Worm (Caenorhabditis elegans) whole organism, L1 larva: Measurements from ENCODE around the gene puf-7.
A peak's percentile ranks its signal among the peaks of the same experiment; 100 is the strongest.

ENCODE experiments used
- C04F5.9 ChIP-seq: sonication (generic microtip); optimal IDR thresholded peaks from 2 replicates; lab custom pipeline; 2016; ENCODE audit warnings: missing genetic modification characterization, missing compliant biosample characterization
- C16A3.4 ChIP-seq: fragments of 150-350 bp; optimal IDR thresholded peaks from 2 replicates; lab custom pipeline; 2014; ENCODE audit warnings: missing biosample characterization, missing genetic modification characterization
- C34B4.2 ChIP-seq: sonication (generic microtip); optimal IDR thresholded peaks from 2 replicates; lab custom pipeline; 2017; ENCODE audit warnings: mild to moderate bottlenecking, missing genetic modification characterization, missing compliant biosample characterization
- F16B12.6 ChIP-seq: fragments of 150-350 bp; optimal IDR thresholded peaks from 2 replicates; lab custom pipeline; 2014; ENCODE audit warnings: missing biosample characterization, missing genetic modification characterization
- Y116A8C.19 ChIP-seq: sonication (generic microtip); optimal IDR thresholded peaks from 2 replicates; lab custom pipeline; 2016; ENCODE audit warnings: missing compliant biosample characterization, missing genetic modification characterization, borderline replicate concordance
- ceh-63 ChIP-seq: fragments of 200-800 bp; sonication (Bioruptor generic); optimal IDR thresholded peaks from 2 replicates; lab custom pipeline; 2018; ENCODE audit warnings: mild to moderate bottlenecking, missing genetic modification characterization, missing compliant biosample characterization
- ceh-88 ChIP-seq: fragments of 200-800 bp; sonication (Bioruptor generic); IDR thresholded peaks from 2 replicates; pipeline ENCODE4 v1.3.6; 2022; ENCODE audit warnings: missing genetic modification characterization, missing compliant biosample characterization
- ces-1 ChIP-seq: fragments of 150-350 bp; optimal IDR thresholded peaks from 2 replicates; lab custom pipeline; 2014; ENCODE audit warnings: missing biosample characterization, missing genetic modification reagents, missing genetic modification characterization
- dsc-1 ChIP-seq: sonication (generic microtip); optimal IDR thresholded peaks from 2 replicates; lab custom pipeline; 2016; ENCODE audit warnings: mild to moderate bottlenecking, missing genetic modification characterization, missing compliant biosample characterization
- efl-1 ChIP-seq, 4 experiments: fragments of 150-350 bp; optimal IDR thresholded peaks in 3 of 4; peaks in 1 of 4; 1 replicate in 1 of 4; 2 replicates in 3 of 4; lab custom pipeline; 2014; ENCODE audit warnings: missing biosample characterization in 2 of 4, missing genetic modification characterization in 2 of 4, missing genetic modification reagents in 2 of 4
- egl-13 ChIP-seq: sonication (generic microtip); optimal IDR thresholded peaks from 2 replicates; lab custom pipeline; 2016; ENCODE audit warnings: missing genotype, missing genetic modification reagents, missing genetic modification characterization, missing compliant biosample characterization
- ets-5 ChIP-seq: fragments of 200-800 bp; sonication (Bioruptor generic); IDR thresholded peaks from 2 replicates; pipeline ENCODE4 v1.3.6; 2022; ENCODE audit warnings: missing genetic modification characterization, missing compliant biosample characterization
- fos-1 ChIP-seq: fragments of 150-350 bp; optimal IDR thresholded peaks from 2 replicates; lab custom pipeline; 2014; ENCODE audit warnings: missing biosample characterization, missing genetic modification characterization
- hlh-17 ChIP-seq: fragments of 200-800 bp; sonication (Bioruptor generic); optimal IDR thresholded peaks from 2 replicates; lab custom pipeline; 2018; ENCODE audit warnings: missing genetic modification characterization, mild to moderate bottlenecking, missing compliant biosample characterization, moderate library complexity, borderline replicate concordance
- irx-1 ChIP-seq: sonication (generic microtip); optimal IDR thresholded peaks from 2 replicates; lab custom pipeline; 2016; ENCODE audit warnings: missing genetic modification characterization, missing compliant biosample characterization
- lin-13 ChIP-seq: fragments of 150-350 bp; optimal IDR thresholded peaks from 2 replicates; lab custom pipeline; 2014; ENCODE audit warnings: missing biosample characterization, missing genetic modification reagents, missing genetic modification characterization
- lin-14 ChIP-seq: fragments of 200-800 bp; sonication (Bioruptor generic); optimal IDR thresholded peaks from 2 replicates; lab custom pipeline; 2018; ENCODE audit warnings: mild to moderate bottlenecking, missing genetic modification characterization, moderate library complexity, missing compliant biosample characterization
- lin-39 ChIP-seq: fragments of 150-350 bp; optimal IDR thresholded peaks from 2 replicates; lab custom pipeline; 2014; ENCODE audit warnings: missing biosample characterization, missing genetic modification reagents, missing genetic modification characterization
- lir-3 ChIP-seq: sonication (generic microtip); optimal IDR thresholded peaks from 2 replicates; lab custom pipeline; 2016; ENCODE audit warnings: mild to moderate bottlenecking, missing genetic modification characterization, moderate library complexity, missing compliant biosample characterization; ENCODE audit not compliant: poor library complexity
- mdl-1 ChIP-seq, 2 experiments: fragments of 150-350 bp; optimal IDR thresholded peaks; 2 replicates each; lab custom pipeline; 2014 to 2017; ENCODE audit warnings: missing biosample characterization in 2 of 2, missing genetic modification characterization in 2 of 2, inconsistent platforms in 1 of 2
- nhr-11 ChIP-seq: fragments of 150-350 bp; optimal IDR thresholded peaks from 2 replicates; lab custom pipeline; 2014; ENCODE audit warnings: missing biosample characterization, missing genetic modification characterization
- nhr-12 ChIP-seq: sonication (generic microtip); optimal IDR thresholded peaks from 2 replicates; lab custom pipeline; 2017; ENCODE audit warnings: missing biosample characterization, missing genetic modification characterization
- nhr-19 ChIP-seq: fragments of 200-800 bp; sonication (Bioruptor generic); conservative IDR thresholded peaks from 2 replicates; pipeline ENCODE4 v1.3.6; 2022; ENCODE audit warnings: missing genetic modification characterization, missing compliant biosample characterization
- nhr-85 ChIP-seq: sonication (generic microtip); peaks from one replicate; lab custom pipeline; 2016; ENCODE audit warnings: missing genetic modification characterization, inconsistent platforms, missing compliant biosample characterization
- pag-3 ChIP-seq: sonication (generic microtip); optimal IDR thresholded peaks from 2 replicates; lab custom pipeline; 2017; ENCODE audit warnings: missing genetic modification characterization, mild to moderate bottlenecking, missing compliant biosample characterization, antibody characterized with exemption, borderline replicate concordance; ENCODE audit not compliant: insufficient read depth
- snpc-4 ChIP-seq: fragments of 150-350 bp; optimal IDR thresholded peaks from 2 replicates; lab custom pipeline; 2014; ENCODE audit warnings: missing biosample characterization, missing genetic modification characterization
- snu-23 ChIP-seq: sonication (generic microtip); optimal IDR thresholded peaks from 2 replicates; lab custom pipeline; 2016; ENCODE audit warnings: missing genetic modification characterization, missing compliant biosample characterization
- sox-4 ChIP-seq: sonication (generic microtip); optimal IDR thresholded peaks from 2 replicates; lab custom pipeline; 2016; ENCODE audit warnings: missing genetic modification characterization, missing compliant biosample characterization
- sptf-1 ChIP-seq: fragments of 150-350 bp; optimal IDR thresholded peaks from 2 replicates; lab custom pipeline; 2014; ENCODE audit warnings: missing biosample characterization, missing genetic modification characterization
- tbx-2 ChIP-seq: sonication (generic microtip); optimal IDR thresholded peaks from 2 replicates; lab custom pipeline; 2016; ENCODE audit warnings: missing genetic modification characterization, missing compliant biosample characterization
- unc-62 ChIP-seq: fragments of 150-350 bp; optimal IDR thresholded peaks from 2 replicates; lab custom pipeline; 2014; ENCODE audit warnings: missing biosample characterization, missing genetic modification reagents, missing genetic modification characterization
- xbp-1 ChIP-seq: sonication (generic microtip); optimal IDR thresholded peaks from 2 replicates; lab custom pipeline; 2016; ENCODE audit warnings: missing genetic modification characterization, missing compliant biosample characterization
- ztf-4 ChIP-seq: fragments of 150-350 bp; optimal IDR thresholded peaks from 2 replicates; lab custom pipeline; 2014; ENCODE audit warnings: missing biosample characterization, missing genetic modification characterization

puf-7 gene

DNA sequence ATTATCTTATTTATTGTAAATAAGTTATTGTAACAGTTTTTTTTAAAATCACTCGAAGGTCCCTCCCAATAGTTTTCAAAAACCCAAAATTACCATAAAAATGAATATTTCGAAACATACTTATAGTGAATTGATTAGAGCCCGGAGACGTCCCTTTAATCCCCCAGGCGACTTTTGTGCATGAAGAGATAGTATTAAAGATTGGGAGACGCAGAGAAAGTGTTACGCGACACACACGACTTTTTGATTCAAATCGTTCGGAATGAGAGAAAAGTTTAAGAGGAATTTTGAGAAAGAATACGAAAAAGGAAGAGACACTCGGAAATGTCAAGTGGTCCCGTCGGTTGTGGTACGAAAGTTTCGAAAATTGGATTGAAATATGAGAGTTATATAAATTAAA lies 6.6 kb downstream of the puf-7 start:
- no peak for TF ChIP-seq ceh-88 (GFP tag; lab: Robert Waterston, UW)
- TF ChIP-seq, all 84 proteins: peak for 0

DNA sequence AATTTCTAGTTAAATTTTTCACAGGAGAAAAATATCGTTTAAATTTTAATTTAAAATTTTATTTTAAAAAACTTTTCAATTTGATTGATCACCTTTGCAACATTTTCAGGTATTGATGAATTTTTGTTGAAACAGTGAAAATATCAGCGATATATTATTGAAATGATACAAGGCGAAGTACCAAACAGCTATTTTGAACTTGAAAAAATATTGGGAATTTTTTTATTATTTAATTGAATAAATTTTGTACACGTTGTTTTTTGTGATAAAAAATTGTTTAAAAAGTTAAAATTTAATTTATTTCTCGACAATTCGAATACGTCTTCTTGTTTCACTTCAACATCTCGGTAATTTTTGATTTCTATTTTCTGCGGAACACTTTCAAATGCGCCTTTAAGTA lies 7.2 kb downstream of the puf-7 start, which contains the start of gene B0273.1:
B0273.1 (plus strand) TSS at position 301 of the 400 bp plus-strand sequence.
- TF ChIP-seq xbp-1 (tag; lab: Kevin White, UChicago) (no peak), unc-62 (GFP tag; lab: Kevin White, UChicago) (no peak), hlh-17 (no peak), nhr-85 (tag; lab: Kevin White, UChicago) (no peak), pag-3 (tag; lab: Kevin White, UChicago) (no peak), sox-4 (tag; lab: Kevin White, UChicago) (no peak), lin-13 (GFP tag; lab: Kevin White, UChicago) (no peak), Y116A8C.19 (tag; lab: Kevin White, UChicago) (no peak)

DNA sequence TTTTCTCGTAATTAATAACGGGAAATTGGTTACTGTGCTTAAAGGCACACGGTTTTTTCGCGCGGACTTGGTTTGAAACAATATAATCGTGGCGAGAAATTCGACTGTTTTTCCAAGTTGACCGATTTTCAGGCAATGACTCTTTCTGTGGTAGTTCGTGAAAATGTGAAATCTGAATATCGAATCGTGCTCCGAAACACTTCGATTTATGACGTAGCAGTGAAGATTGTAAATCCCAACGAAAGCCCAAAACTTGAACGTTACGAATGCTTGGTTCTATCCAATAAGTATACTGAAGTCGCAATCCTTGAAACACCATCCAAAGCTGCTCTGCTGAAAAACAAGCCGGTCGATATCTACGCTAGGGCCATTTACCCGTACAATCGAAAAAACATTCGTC lies 7.6 kb downstream of the puf-7 start:
- TF ChIP-seq efl-1 (optimal IDR thresholded peaks at IDR 0.05; lab: Kevin White, UChicago): no peak
- peak in 1 of 2 experiments; percentile 54 for TF ChIP-seq efl-1 (GFP tag; optimal IDR thresholded peaks at IDR 0.05 in 1 of 2; lab: Kevin White, UChicago)
- TF ChIP-seq C04F5.9: no peak

DNA sequence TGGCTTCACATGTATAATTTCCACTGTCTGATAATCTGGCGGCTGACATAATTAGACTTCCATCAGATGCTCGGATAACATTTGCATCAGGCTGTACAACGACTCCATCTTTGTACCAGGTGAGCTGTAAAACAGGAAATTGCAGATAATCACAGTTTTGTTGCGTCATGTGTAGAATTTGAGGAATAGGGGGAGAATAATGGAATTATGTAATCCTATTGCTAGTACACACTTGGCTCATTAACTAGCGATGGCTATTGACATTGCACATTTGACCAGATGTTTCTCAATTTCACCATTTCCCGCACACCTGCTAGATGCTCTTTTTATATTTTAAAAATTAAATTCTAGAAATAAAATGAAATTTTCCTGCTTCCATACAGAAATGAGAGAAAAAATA lies 14.9 kb downstream of the puf-7 start:
- TF ChIP-seq C34B4.2 (tag; lab: Kevin White, UChicago) (no peak), sptf-1 (tag; lab: Kevin White, UChicago) (no peak), nhr-12 (tag; lab: Kevin White, UChicago) (no peak), F16B12.6 (tag; lab: Kevin White, UChicago) (no peak), mdl-1 (tag; optimal IDR thresholded peaks at IDR 0.05; lab: Kevin White, UChicago) (no peak), ets-5 (no peak), lin-14 (no peak)
- TF ChIP-seq, all 84 proteins: peak for 0

DNA sequence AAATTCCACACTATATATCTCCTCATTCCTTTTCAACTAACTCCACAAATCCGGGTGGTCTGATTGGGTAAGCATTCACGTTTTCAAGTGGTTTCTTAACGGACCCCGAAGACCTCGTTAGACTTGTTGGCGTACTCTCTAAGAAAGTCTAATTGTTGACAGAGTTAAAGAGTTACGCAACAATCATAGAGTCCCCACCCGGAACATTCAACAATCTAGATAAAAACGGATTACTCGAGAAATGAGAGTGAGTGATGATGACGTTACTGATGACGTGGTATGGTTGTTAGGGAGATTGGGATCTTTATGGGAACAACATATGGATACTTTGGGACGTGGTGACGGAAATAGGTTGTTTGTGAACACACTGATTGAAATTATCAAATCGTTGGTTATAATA lies 16.1 kb downstream of the puf-7 start:
- TF ChIP-seq irx-1 (no peak), lir-3 (tag; lab: Kevin White, UChicago) (no peak), nhr-19 (GFP tag; lab: Robert Waterston, UW) (no peak), ztf-4 (no peak), sox-4 (tag; lab: Kevin White, UChicago) (no peak), tbx-2 (no peak), egl-13 (tag; lab: Kevin White, UChicago) (no peak), nhr-11 (tag; lab: Kevin White, UChicago) (no peak), fos-1 (tag; lab: Kevin White, UChicago) (no peak), lin-39 (no peak), lin-14 (no peak), unc-62 (GFP tag; lab: Kevin White, UChicago) (no peak), C34B4.2 (tag; lab: Kevin White, UChicago) (no peak), dsc-1 (tag; lab: Kevin White, UChicago) (no peak), ceh-63 (GFP tag; lab: Kevin White, UChicago) (no peak), ces-1 (GFP tag; lab: Kevin White, UChicago) (no peak), nhr-12 (tag; lab: Kevin White, UChicago) (no peak), C16A3.4 (tag; lab: Kevin White, UChicago) (no peak), snu-23 (no peak), snpc-4 (tag; lab: Kevin White, UChicago) (no peak)
- TF ChIP-seq, all 84 proteins: peak for 0

DNA sequence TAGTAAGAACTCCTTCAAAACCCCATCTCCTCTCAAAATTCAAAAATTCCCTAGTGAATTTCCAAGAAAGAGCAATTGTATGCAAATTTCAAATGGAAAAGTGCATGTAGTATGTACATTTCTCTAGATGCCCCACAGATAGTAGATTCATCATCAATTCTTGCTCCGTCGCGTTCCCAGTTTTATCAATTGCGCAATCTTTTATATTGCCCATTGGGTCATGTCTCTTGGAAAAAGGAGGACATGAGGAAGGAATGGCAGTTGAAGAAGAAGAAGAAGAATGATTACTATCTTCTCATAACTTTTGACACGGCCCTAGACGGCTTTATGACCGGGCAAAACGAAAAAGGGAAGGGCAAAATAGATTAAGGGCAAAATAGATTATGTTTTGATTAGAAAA lies 20.1 kb downstream of the puf-7 start:
- TF ChIP-seq lin-14 (peak; percentile 50), ceh-63 (GFP tag; lab: Kevin White, UChicago) (no peak)
